Fruit fly (Drosophila melanogaster) whole organism, embryonic: ENCODE data around the gene CG10301.

Source experiments
- Abd-B ChIP-seq: fragments of 200-800 bp; sonication (Bioruptor generic); optimal IDR thresholded peaks from 2 replicates; lab custom pipeline; 2018; ENCODE audit warnings: missing biosample characterization, mild to moderate bottlenecking, missing genetic modification characterization, moderate library complexity
- Aef1 ChIP-seq: fragments of 200-800 bp; sonication (Bioruptor generic); IDR thresholded peaks from 3 replicates; pipeline ENCODE4 v1.3.6; 2022; ENCODE audit warnings: missing biosample characterization, missing genetic modification characterization
- Atf6 ChIP-seq: fragments of 200-800 bp; sonication (Bioruptor generic); IDR thresholded peaks from 2 replicates; pipeline ENCODE4 v1.3.6; 2022; ENCODE audit warnings: missing biosample characterization, missing genetic modification characterization
- Bteb2 ChIP-seq: fragments of 200-800 bp; sonication (Bioruptor generic); optimal IDR thresholded peaks from 2 replicates; lab custom pipeline; 2016; ENCODE audit warnings: missing biosample characterization, missing genetic modification characterization
- CG10209 ChIP-seq: fragments of 200-800 bp; sonication (Bioruptor generic); optimal IDR thresholded peaks from 3 replicates; lab custom pipeline; 2017; ENCODE audit warnings: missing biosample characterization, mild to moderate bottlenecking, missing genetic modification characterization, missing genetic modification reagents
- CG10959 ChIP-seq: fragments of 200-800 bp; sonication (Bioruptor generic); IDR thresholded peaks from 2 replicates; pipeline ENCODE4 v1.3.6; 2022; ENCODE audit warnings: missing biosample characterization, missing genetic modification characterization
- CG11456 ChIP-seq: fragments of 200-800 bp; sonication (Bioruptor generic); IDR thresholded peaks from 3 replicates; pipeline ENCODE4 v1.3.6; 2022; ENCODE audit warnings: missing biosample characterization, missing genetic modification characterization
- CG12219 ChIP-seq: fragments of 200-800 bp; sonication (Bioruptor generic); optimal IDR thresholded peaks from 3 replicates; lab custom pipeline; 2018; ENCODE audit warnings: missing biosample characterization, mild to moderate bottlenecking, missing genetic modification characterization
- CG12769 ChIP-seq: fragments of 200-800 bp; sonication (Bioruptor generic); optimal IDR thresholded peaks from 2 replicates; lab custom pipeline; 2019; ENCODE audit warnings: missing biosample characterization, mild to moderate bottlenecking, missing genetic modification characterization, moderate library complexity
- CG13424 ChIP-seq: fragments of 200-800 bp; sonication (Bioruptor generic); optimal IDR thresholded peaks from 2 replicates; lab custom pipeline; 2019; ENCODE audit warnings: missing biosample characterization, mild to moderate bottlenecking, missing genetic modification characterization, moderate library complexity
- CG13624 ChIP-seq: fragments of 200-800 bp; sonication (Bioruptor generic); optimal IDR thresholded peaks from 2 replicates; lab custom pipeline; 2016; ENCODE audit warnings: missing biosample characterization, missing genetic modification characterization
- CG1529 ChIP-seq: fragments of 200-800 bp; sonication (Bioruptor generic); optimal IDR thresholded peaks from 3 replicates; lab custom pipeline; 2018; ENCODE audit warnings: missing biosample characterization, missing genetic modification characterization
- CG17328 ChIP-seq: fragments of 200-800 bp; sonication (Bioruptor generic); IDR thresholded peaks from 2 replicates; pipeline ENCODE4 v1.3.6; 2022; ENCODE audit warnings: missing biosample characterization, missing genetic modification characterization
- CG1832 ChIP-seq: fragments of 200-800 bp; sonication (Bioruptor generic); optimal IDR thresholded peaks from 2 replicates; lab custom pipeline; 2017; ENCODE audit warnings: missing biosample characterization, mild to moderate bottlenecking, missing genetic modification characterization, inconsistent platforms
- CG18599 ChIP-seq: fragments of 200-800 bp; sonication (Bioruptor generic); optimal IDR thresholded peaks from 3 replicates; lab custom pipeline; 2017; ENCODE audit warnings: missing biosample characterization, missing genetic modification characterization, mild to moderate bottlenecking, moderate library complexity, missing genetic modification reagents
- CG31224 ChIP-seq: fragments of 200-800 bp; sonication (Bioruptor generic); IDR thresholded peaks from 2 replicates; pipeline ENCODE4 v1.3.6; 2022; ENCODE audit warnings: missing biosample characterization, missing genetic modification characterization
- CG31365 ChIP-seq: fragments of 200-800 bp; sonication (Bioruptor generic); optimal IDR thresholded peaks from 2 replicates; lab custom pipeline; 2018; ENCODE audit warnings: missing biosample characterization, mild to moderate bottlenecking, missing genetic modification characterization
- CG32767 ChIP-seq: fragments of 200-800 bp; sonication (Bioruptor generic); IDR thresholded peaks from 2 replicates; pipeline ENCODE4 v1.3.6; 2022; ENCODE audit warnings: missing biosample characterization, missing genetic modification characterization
- CG3838 ChIP-seq: fragments of 200-800 bp; sonication (Bioruptor generic); optimal IDR thresholded peaks from 3 replicates; lab custom pipeline; 2016; ENCODE audit warnings: missing biosample characterization, missing genetic modification characterization
- CG42726 ChIP-seq: fragments of 200-800 bp; sonication (Bioruptor generic); IDR thresholded peaks from 2 replicates; pipeline ENCODE4 v1.3.6; 2022; ENCODE audit warnings: missing biosample characterization, missing genetic modification characterization; ENCODE audit not compliant: partially characterized antibody
- CG4404 ChIP-seq: fragments of 200-800 bp; sonication (Bioruptor generic); IDR thresholded peaks from 2 replicates; pipeline ENCODE4 v1.3.6; 2022; ENCODE audit warnings: missing biosample characterization, missing genetic modification characterization
- CG5245 ChIP-seq: fragments of 200-800 bp; sonication (Bioruptor generic); optimal IDR thresholded peaks from 3 replicates; lab custom pipeline; 2016; ENCODE audit warnings: missing biosample characterization, missing genetic modification characterization
- CG5953 ChIP-seq: fragments of 200-800 bp; sonication (Bioruptor generic); IDR thresholded peaks from 2 replicates; pipeline ENCODE4 v1.3.6; 2022; ENCODE audit warnings: missing biosample characterization, missing genetic modification characterization
- CG6854 ChIP-seq: fragments of 200-800 bp; sonication (Bioruptor generic); optimal IDR thresholded peaks from 3 replicates; lab custom pipeline; 2017; ENCODE audit warnings: missing biosample characterization, mild to moderate bottlenecking, missing genetic modification characterization
- CG7786 ChIP-seq: fragments of 200-800 bp; sonication (Bioruptor generic); optimal IDR thresholded peaks from 2 replicates; lab custom pipeline; 2016; ENCODE audit warnings: missing biosample characterization, missing genetic modification characterization
- CG7987 ChIP-seq: fragments of 200-800 bp; sonication (Bioruptor generic); optimal IDR thresholded peaks from 2 replicates; lab custom pipeline; 2018; ENCODE audit warnings: missing biosample characterization, mild to moderate bottlenecking, missing genetic modification characterization, moderate library complexity
- CG8765 ChIP-seq: fragments of 200-800 bp; sonication (Bioruptor generic); IDR thresholded peaks from 2 replicates; pipeline ENCODE4 v1.3.6; 2022; ENCODE audit warnings: missing biosample characterization, missing genetic modification characterization
- CTCF ChIP-seq: fragments of 200-800 bp; sonication (Bioruptor generic); optimal IDR thresholded peaks from 2 replicates; lab custom pipeline; 2017; ENCODE audit warnings: missing biosample characterization, mild to moderate bottlenecking, missing genetic modification characterization, moderate library complexity
- Camta ChIP-seq: fragments of 200-800 bp; sonication (Bioruptor generic); optimal IDR thresholded peaks from 2 replicates; lab custom pipeline; 2016; ENCODE audit warnings: missing biosample characterization, missing genetic modification characterization
- Dek ChIP-seq: fragments of 200-800 bp; sonication (Bioruptor generic); optimal IDR thresholded peaks from 3 replicates; lab custom pipeline; 2019; ENCODE audit warnings: missing biosample characterization, mild to moderate bottlenecking, missing genetic modification characterization, moderate library complexity
- Drgx ChIP-seq: fragments of 200-800 bp; sonication (Bioruptor generic); IDR thresholded peaks from 2 replicates; pipeline ENCODE4 v1.3.6; 2022; ENCODE audit warnings: missing biosample characterization, missing genetic modification characterization
- HLH4C ChIP-seq: fragments of 200-800 bp; sonication (Bioruptor generic); IDR thresholded peaks from 3 replicates; pipeline ENCODE4 v1.3.6; 2022; ENCODE audit warnings: missing biosample characterization, missing genetic modification characterization; ENCODE audit not compliant: partially characterized antibody
- HmgD ChIP-seq: fragments of 200-800 bp; sonication (Bioruptor generic); optimal IDR thresholded peaks from 3 replicates; lab custom pipeline; 2016; ENCODE audit warnings: missing biosample characterization, missing genetic modification characterization
- Max ChIP-seq: fragments of 200-800 bp; sonication (Bioruptor generic); optimal IDR thresholded peaks from 2 replicates; lab custom pipeline; 2016; ENCODE audit warnings: missing biosample characterization, mild to moderate bottlenecking, missing genetic modification characterization
- Meics ChIP-seq: fragments of 200-800 bp; sonication (Bioruptor generic); optimal IDR thresholded peaks from 2 replicates; lab custom pipeline; 2017; ENCODE audit warnings: missing biosample characterization, mild to moderate bottlenecking, missing genetic modification characterization
- NfI ChIP-seq: fragments of 200-800 bp; sonication (Bioruptor generic); optimal IDR thresholded peaks from 3 replicates; lab custom pipeline; 2018; ENCODE audit warnings: missing biosample characterization, mild to moderate bottlenecking, missing genetic modification characterization, moderate library complexity
- Rfx ChIP-seq: fragments of 200-800 bp; sonication (Bioruptor generic); IDR thresholded peaks from 2 replicates; pipeline ENCODE4 v1.3.6; 2022; ENCODE audit warnings: missing biosample characterization, missing genetic modification characterization
- ato ChIP-seq: fragments of 200-800 bp; sonication (Bioruptor generic); IDR thresholded peaks from 2 replicates; pipeline ENCODE4 v1.3.6; 2022; ENCODE audit warnings: missing biosample characterization, missing genetic modification characterization; ENCODE audit not compliant: partially characterized antibody
- az2 ChIP-seq: fragments of 200-800 bp; sonication (Bioruptor generic); optimal IDR thresholded peaks from 3 replicates; lab custom pipeline; 2016; ENCODE audit warnings: missing biosample characterization, missing genetic modification characterization
- dan ChIP-seq: fragments of 200-800 bp; sonication (Bioruptor generic); IDR thresholded peaks from 2 replicates; pipeline ENCODE4 v1.3.6; 2022; ENCODE audit warnings: missing biosample characterization, missing genetic modification characterization
- ewg ChIP-seq: fragments of 200-800 bp; sonication (Bioruptor generic); optimal IDR thresholded peaks from 3 replicates; lab custom pipeline; 2017; ENCODE audit warnings: mild to moderate bottlenecking, missing biosample characterization, missing genetic modification reagents, missing genetic modification characterization
- fd3F ChIP-seq: fragments of 200-800 bp; sonication (Bioruptor generic); optimal IDR thresholded peaks from 2 replicates; lab custom pipeline; 2018; ENCODE audit warnings: missing biosample characterization, mild to moderate bottlenecking, missing genetic modification characterization, moderate library complexity
- gce ChIP-seq: fragments of 200-800 bp; sonication (Bioruptor generic); IDR thresholded peaks from 3 replicates; pipeline ENCODE4 v1.3.6; 2022; ENCODE audit warnings: missing biosample characterization, missing genetic modification characterization
- gcm2 ChIP-seq: fragments of 200-800 bp; sonication (Bioruptor generic); optimal IDR thresholded peaks from 2 replicates; lab custom pipeline; 2016; ENCODE audit warnings: missing biosample characterization, missing genetic modification characterization
- grau ChIP-seq: fragments of 200-800 bp; optimal IDR thresholded peaks from 3 replicates; lab custom pipeline; 2019; ENCODE audit warnings: missing biosample characterization, mild to moderate bottlenecking, missing genetic modification characterization, moderate library complexity
- ind ChIP-seq: fragments of 200-800 bp; sonication (Bioruptor generic); optimal IDR thresholded peaks from 3 replicates; lab custom pipeline; 2016; ENCODE audit warnings: missing biosample characterization, missing genetic modification characterization
- ranshi ChIP-seq: fragments of 200-800 bp; sonication (Bioruptor generic); IDR thresholded peaks from 2 replicates; pipeline ENCODE4 v1.3.6; 2022; ENCODE audit warnings: missing biosample characterization, missing genetic modification characterization
- sug ChIP-seq: fragments of 200-800 bp; optimal IDR thresholded peaks from 2 replicates; lab custom pipeline; 2019; ENCODE audit warnings: missing biosample characterization, mild to moderate bottlenecking, missing genetic modification characterization, moderate library complexity
- vnd ChIP-seq: fragments of 200-800 bp; sonication (Bioruptor generic); IDR thresholded peaks from 3 replicates; pipeline ENCODE4 v1.3.6; 2022; ENCODE audit warnings: missing biosample characterization, missing genetic modification characterization; ENCODE audit not compliant: partially characterized antibody
- wek ChIP-seq: fragments of 200-800 bp; sonication (Bioruptor generic); optimal IDR thresholded peaks from 3 replicates; lab custom pipeline; 2018; ENCODE audit warnings: missing biosample characterization, mild to moderate bottlenecking, missing genetic modification characterization, moderate library complexity

Gene CG10301

dm6 chr3R:23678349-23679193 lies 31.4 kb upstream of the CG10301 start, which contains the start of gene GILT2 (continued):
- TF ChIP-seq CG32767 (GFP tag; lab: Robert Waterston, UW): peak; percentile 94
- peak; percentile 90 for TF ChIP-seq NfI
- peak; percentile 90 for TF ChIP-seq az2 (GFP tag; lab: Kevin White, UChicago)
- TF ChIP-seq CG10959 (GFP tag; lab: Robert Waterston, UW): peak; percentile 89
- TF ChIP-seq Drgx (GFP tag; lab: Robert Waterston, UW): peak; percentile 43; the same call in 1 of the 2 replicates
- no peak for TF ChIP-seq CG42726 (GFP tag; lab: Robert Waterston, UW)
- TF ChIP-seq Aef1 (GFP tag; lab: Robert Waterston, UW): peak; percentile 90
- TF ChIP-seq CG18599 (GFP tag; lab: Kevin White, UChicago): peak; percentile 97
- TF ChIP-seq CG12769 (tag; lab: Kevin White, UChicago): no peak
- TF ChIP-seq grau (tag; lab: Kevin White, UChicago): peak; percentile 92
- TF ChIP-seq ato: no peak
- TF ChIP-seq CG1832 (GFP tag; lab: Kevin White, UChicago): no peak
- peak; percentile 27 for TF ChIP-seq CTCF (GFP tag; lab: Kevin White, UChicago)
- peak; percentile 76 for TF ChIP-seq CG4404
- TF ChIP-seq Dek (tag; lab: Kevin White, UChicago): peak; percentile 88
- peak; percentile 33 for TF ChIP-seq CG31365 (tag; lab: Kevin White, UChicago)
- TF ChIP-seq vnd: no peak
- TF ChIP-seq Camta (GFP tag; lab: Kevin White, UChicago): peak; percentile 39
- peak; percentile 44 for TF ChIP-seq Bteb2 (GFP tag; lab: Kevin White, UChicago)
- peak; percentile 95 for TF ChIP-seq Meics (GFP tag; lab: Kevin White, UChicago)
- TF ChIP-seq HLH4C (GFP tag; lab: Robert Waterston, UW): no peak
- peak; percentile 90 for TF ChIP-seq Max
- peak; percentile 91 for TF ChIP-seq CG10209 (GFP tag; lab: Kevin White, UChicago)
- TF ChIP-seq CG31224 (GFP tag; lab: Robert Waterston, UW): peak; percentile 85
- peak; percentile 85 for TF ChIP-seq CG11456 (GFP tag; lab: Robert Waterston, UW)
- peak; percentile 82 for TF ChIP-seq CG5953 (GFP tag; lab: Robert Waterston, UW)
- peak; percentile 79 for TF ChIP-seq CG8765 (GFP tag; lab: Robert Waterston, UW)
- no peak for TF ChIP-seq HmgD (GFP tag; lab: Kevin White, UChicago)
- TF ChIP-seq wek (GFP tag; lab: Kevin White, UChicago): no peak
- TF ChIP-seq fd3F: peak; percentile 83
- peak; percentile 91 for TF ChIP-seq CG6854 (GFP tag; lab: Kevin White, UChicago)
- TF ChIP-seq ind (GFP tag; lab: Kevin White, UChicago): peak; percentile 90
- peak; percentile 87 for TF ChIP-seq Abd-B
- peak; percentile 54 for TF ChIP-seq CG7987
- TF ChIP-seq gce (GFP tag; lab: Robert Waterston, UW): peak; percentile 85
- TF ChIP-seq ranshi (GFP tag; lab: Robert Waterston, UW): peak; percentile 94
- TF ChIP-seq Rfx (GFP tag; lab: Robert Waterston, UW): peak; percentile 94
- TF ChIP-seq Atf6 (GFP tag; lab: Robert Waterston, UW): peak; percentile 96
- peak; percentile 63 for TF ChIP-seq CG3838
- peak; percentile 94 for TF ChIP-seq CG17328 (GFP tag; lab: Robert Waterston, UW)
- no peak for TF ChIP-seq dan (GFP tag; lab: Robert Waterston, UW)
- TF ChIP-seq ewg (GFP tag; lab: Kevin White, UChicago): peak; percentile 83
- peak; percentile 89 for TF ChIP-seq CG5245
- TF ChIP-seq CG13424 (tag; lab: Kevin White, UChicago): peak; percentile 95
- peak; percentile 72 for TF ChIP-seq gcm2 (GFP tag; lab: Kevin White, UChicago)
- peak; percentile 87 for TF ChIP-seq CG1529 (GFP tag; lab: Kevin White, UChicago)
- peak; percentile 64 for TF ChIP-seq CG13624 (GFP tag; lab: Kevin White, UChicago)
- TF ChIP-seq CG12219 (GFP tag; lab: Kevin White, UChicago): peak; percentile 82
- TF ChIP-seq sug: peak; percentile 88
- TF ChIP-seq CG7786 (GFP tag; lab: Kevin White, UChicago): peak; percentile 13
